Fruit fly (Drosophila melanogaster): ENCODE measurements around the gene mthl1.

- TF ChIP-seq Pif1B (GFP tag; optimal IDR thresholded peaks at IDR 0.05) = no peak
- no peak for TF ChIP-seq Snoo (tag; optimal IDR thresholded peaks at IDR 0.05)
- TF ChIP-seq CG9948 (tag; optimal IDR thresholded peaks at IDR 0.05) = no peak
- no peak for TF ChIP-seq CG14655 (GFP tag; optimal IDR thresholded peaks at IDR 0.05)
- TF ChIP-seq CG13204 (GFP tag; optimal IDR thresholded peaks at IDR 0.05) = no peak
- no peak for TF ChIP-seq D1 (tag; optimal IDR thresholded peaks at IDR 0.05)
- no peak for TF ChIP-seq CG12605 (GFP tag; IDR thresholded peaks at IDR 0.05)
Observed at dm6 chrX:16695658-16696181, 55.0 kb downstream of the mthl1 start, which contains the start of gene CG4678.

Data from whole organism, pupa.